Fruit fly (Drosophila melanogaster) whole organism, embryonic: ENCODE measurements around the gene Tasp1.
A peak's percentile ranks its signal among the peaks of the same experiment; 100 is the strongest.

Source experiments
- CG10147 ChIP-seq: fragments of 200-800 bp; sonication (Bioruptor generic); optimal IDR thresholded peaks from 2 replicates; lab custom pipeline; 2019; ENCODE audit warnings: missing biosample characterization, mild to moderate bottlenecking, missing genetic modification characterization, moderate library complexity
- CG10267 ChIP-seq: fragments of 200-800 bp; sonication (Bioruptor generic); optimal IDR thresholded peaks from 2 replicates; lab custom pipeline; 2018; ENCODE audit warnings: missing biosample characterization, mild to moderate bottlenecking, missing genetic modification characterization, moderate library complexity
- CG11398 ChIP-seq: fragments of 200-800 bp; sonication (Bioruptor generic); optimal IDR thresholded peaks from 2 replicates; lab custom pipeline; 2016; ENCODE audit warnings: missing biosample characterization, missing genetic modification characterization
- CG12155 ChIP-seq: fragments of 200-800 bp; sonication (Bioruptor generic); optimal IDR thresholded peaks from 3 replicates; lab custom pipeline; 2016; ENCODE audit warnings: missing biosample characterization, missing genetic modification characterization
- CG12299 ChIP-seq: fragments of 200-800 bp; sonication (Bioruptor generic); optimal IDR thresholded peaks from 2 replicates; lab custom pipeline; 2018; ENCODE audit warnings: missing biosample characterization, mild to moderate bottlenecking, missing genetic modification characterization
- CG12769 ChIP-seq: fragments of 200-800 bp; sonication (Bioruptor generic); optimal IDR thresholded peaks from 2 replicates; lab custom pipeline; 2019; ENCODE audit warnings: missing biosample characterization, mild to moderate bottlenecking, missing genetic modification characterization, moderate library complexity
- CG13287 ChIP-seq: fragments of 200-800 bp; sonication (Bioruptor generic); IDR thresholded peaks from 2 replicates; pipeline ENCODE4 v1.3.6; 2022; ENCODE audit warnings: missing biosample characterization, missing genetic modification characterization; ENCODE audit not compliant: partially characterized antibody
- CG14050 ChIP-seq: fragments of 200-800 bp; sonication (Bioruptor generic); IDR thresholded peaks from 3 replicates; pipeline ENCODE4 v1.3.6; 2022; ENCODE audit warnings: missing biosample characterization, missing genetic modification characterization
- CG15073 ChIP-seq: fragments of 200-800 bp; sonication (Bioruptor generic); optimal IDR thresholded peaks from 2 replicates; lab custom pipeline; 2016; ENCODE audit warnings: missing biosample characterization, missing genetic modification characterization
- CG17361 ChIP-seq: fragments of 200-800 bp; sonication (Bioruptor generic); IDR thresholded peaks from 3 replicates; pipeline ENCODE4 v1.3.6; 2022; ENCODE audit warnings: missing biosample characterization, missing genetic modification characterization
- CG18011 ChIP-seq: fragments of 200-800 bp; sonication (Bioruptor generic); optimal IDR thresholded peaks from 2 replicates; lab custom pipeline; 2017; ENCODE audit warnings: missing biosample characterization, missing genetic modification characterization, mild to moderate bottlenecking, moderate library complexity, missing genotype
- CG18764 ChIP-seq: fragments of 200-800 bp; sonication (Bioruptor generic); optimal IDR thresholded peaks from 3 replicates; lab custom pipeline; 2016; ENCODE audit warnings: missing biosample characterization, missing genetic modification characterization
- CG2116 ChIP-seq: fragments of 200-800 bp; sonication (Bioruptor generic); optimal IDR thresholded peaks from 3 replicates; lab custom pipeline; 2018; ENCODE audit warnings: missing biosample characterization, mild to moderate bottlenecking, missing genetic modification characterization
- CG2678 ChIP-seq: fragments of 200-800 bp; sonication (Bioruptor generic); optimal IDR thresholded peaks from 3 replicates; lab custom pipeline; 2019; ENCODE audit warnings: missing biosample characterization, mild to moderate bottlenecking, missing genetic modification characterization, moderate library complexity
- CG30431 ChIP-seq: fragments of 200-800 bp; sonication (Bioruptor generic); optimal IDR thresholded peaks from 2 replicates; lab custom pipeline; 2017; ENCODE audit warnings: missing biosample characterization, missing genetic modification characterization
- CG31365 ChIP-seq: fragments of 200-800 bp; sonication (Bioruptor generic); optimal IDR thresholded peaks from 2 replicates; lab custom pipeline; 2018; ENCODE audit warnings: missing biosample characterization, mild to moderate bottlenecking, missing genetic modification characterization
- CG34224 ChIP-seq: fragments of 200-800 bp; sonication (Bioruptor generic); IDR thresholded peaks from 3 replicates; pipeline ENCODE4 v1.3.6; 2022; ENCODE audit warnings: missing biosample characterization, missing genetic modification characterization; ENCODE audit not compliant: partially characterized antibody
- CG3995 ChIP-seq: fragments of 200-800 bp; sonication (Bioruptor generic); optimal IDR thresholded peaks from 3 replicates; lab custom pipeline; 2016; ENCODE audit warnings: missing biosample characterization, missing genetic modification characterization
- CG42726 ChIP-seq: fragments of 200-800 bp; sonication (Bioruptor generic); IDR thresholded peaks from 2 replicates; pipeline ENCODE4 v1.3.6; 2022; ENCODE audit warnings: missing biosample characterization, missing genetic modification characterization; ENCODE audit not compliant: partially characterized antibody
- CG4328 ChIP-seq: fragments of 200-800 bp; sonication (Bioruptor generic); optimal IDR thresholded peaks from 3 replicates; lab custom pipeline; 2017; ENCODE audit warnings: missing biosample characterization, missing genetic modification reagents, missing genetic modification characterization
- CG4424 ChIP-seq: fragments of 200-800 bp; sonication (Bioruptor generic); optimal IDR thresholded peaks from 3 replicates; lab custom pipeline; 2016; ENCODE audit warnings: missing biosample characterization, missing genetic modification characterization
- CG5245 ChIP-seq: fragments of 200-800 bp; sonication (Bioruptor generic); optimal IDR thresholded peaks from 3 replicates; lab custom pipeline; 2016; ENCODE audit warnings: missing biosample characterization, missing genetic modification characterization
- CG7271 ChIP-seq: fragments of 200-800 bp; sonication (Bioruptor generic); optimal IDR thresholded peaks from 2 replicates; lab custom pipeline; 2018; ENCODE audit warnings: missing biosample characterization, mild to moderate bottlenecking, missing genetic modification characterization, moderate library complexity
- CG8089 ChIP-seq: fragments of 200-800 bp; sonication (Bioruptor generic); optimal IDR thresholded peaks from 3 replicates; lab custom pipeline; 2016; ENCODE audit warnings: missing biosample characterization, missing genetic modification characterization
- CG9215 ChIP-seq: fragments of 200-800 bp; sonication (Bioruptor generic); IDR thresholded peaks from 2 replicates; pipeline ENCODE4 v1.3.6; 2022; ENCODE audit warnings: missing biosample characterization, missing genetic modification characterization
- CG9797 ChIP-seq: fragments of 200-800 bp; sonication (Bioruptor generic); optimal IDR thresholded peaks from 3 replicates; lab custom pipeline; 2018; ENCODE audit warnings: missing biosample characterization, mild to moderate bottlenecking, missing genetic modification characterization
- Doc2 ChIP-seq: fragments of 200-800 bp; sonication (Bioruptor generic); IDR thresholded peaks from 2 replicates; pipeline ENCODE4 v1.3.6; 2022; ENCODE audit warnings: missing biosample characterization, missing genetic modification characterization
- HLH3B ChIP-seq: fragments of 200-800 bp; sonication (Bioruptor generic); IDR thresholded peaks from 2 replicates; pipeline ENCODE4 v1.3.6; 2022; ENCODE audit warnings: missing biosample characterization, missing genetic modification characterization
- Med ChIP-seq: fragments of 200-800 bp; sonication (Bioruptor generic); peaks from one replicate; lab custom pipeline; 2016; ENCODE audit warnings: missing biosample characterization, missing genetic modification characterization, mild to moderate bottlenecking, inconsistent platforms, moderate library complexity
- NK7.1 ChIP-seq: fragments of 200-800 bp; sonication (Bioruptor generic); optimal IDR thresholded peaks from 3 replicates; lab custom pipeline; 2016; ENCODE audit warnings: missing biosample characterization, missing genetic modification characterization
- Pdp1 ChIP-seq, 2 experiments: fragments of 200-800 bp; sonication (Bioruptor generic); optimal IDR thresholded peaks; 3 replicates each; lab custom pipeline; 2016; ENCODE audit warnings: missing biosample characterization in 2 of 2, missing genetic modification characterization in 2 of 2, mild to moderate bottlenecking in 1 of 2, moderate library complexity in 1 of 2
- Ravus ChIP-seq: fragments of 200-800 bp; sonication (Bioruptor generic); IDR thresholded peaks from 2 replicates; pipeline ENCODE4 v1.3.6; 2022; ENCODE audit warnings: missing biosample characterization, missing genetic modification characterization
- Six4 ChIP-seq: fragments of 200-800 bp; sonication (Bioruptor generic); optimal IDR thresholded peaks from 2 replicates; lab custom pipeline; 2016; ENCODE audit warnings: missing biosample characterization, missing genetic modification characterization
- Ssrp ChIP-seq: fragments of 200-800 bp; sonication (Bioruptor generic); optimal IDR thresholded peaks from 2 replicates; lab custom pipeline; 2018; ENCODE audit warnings: missing biosample characterization, mild to moderate bottlenecking, missing genetic modification characterization, moderate library complexity
- Stat92E ChIP-seq, 3 experiments: fragments of >200 bp in 2 of 3; fragments of 200-800 bp in 1 of 3; sonication (Bioruptor generic) in 1 of 3; optimal IDR thresholded peaks; 2 replicates each; lab custom pipeline; 2017 to 2019; ENCODE audit warnings: missing biosample characterization in 3 of 3, missing genetic modification characterization in 3 of 3, mild to moderate bottlenecking in 1 of 3, moderate library complexity in 1 of 3
- ara ChIP-seq: fragments of 200-800 bp; sonication (Bioruptor generic); IDR thresholded peaks from 2 replicates; pipeline ENCODE4 v1.3.6; 2022; ENCODE audit warnings: missing biosample characterization, missing genetic modification characterization
- chif ChIP-seq, 2 experiments: fragments of 200-800 bp; sonication (Bioruptor generic); optimal IDR thresholded peaks; 3 replicates each; lab custom pipeline; 2016; ENCODE audit warnings: missing biosample characterization in 2 of 2, missing genetic modification characterization in 2 of 2
- disco-r ChIP-seq: fragments of 200-800 bp; sonication (Bioruptor generic); optimal IDR thresholded peaks from 2 replicates; lab custom pipeline; 2016; ENCODE audit warnings: missing biosample characterization, missing genetic modification characterization
- fd64A ChIP-seq: fragments of 200-800 bp; sonication (Bioruptor generic); optimal IDR thresholded peaks from 3 replicates; lab custom pipeline; 2018; ENCODE audit warnings: missing biosample characterization, mild to moderate bottlenecking, missing genetic modification characterization
- grau ChIP-seq: fragments of 200-800 bp; optimal IDR thresholded peaks from 3 replicates; lab custom pipeline; 2019; ENCODE audit warnings: missing biosample characterization, mild to moderate bottlenecking, missing genetic modification characterization, moderate library complexity
- ind ChIP-seq: fragments of 200-800 bp; sonication (Bioruptor generic); optimal IDR thresholded peaks from 3 replicates; lab custom pipeline; 2016; ENCODE audit warnings: missing biosample characterization, missing genetic modification characterization
- insv ChIP-seq, 2 experiments: fragments of 200-800 bp; sonication (Bioruptor generic); optimal IDR thresholded peaks; 3 replicates each; lab custom pipeline; 2016 to 2018; ENCODE audit warnings: missing biosample characterization in 2 of 2, missing genetic modification characterization in 2 of 2
- lov ChIP-seq, 2 experiments: fragments of 200-800 bp in 1 of 2; fragments of >200 bp in 1 of 2; sonication (Bioruptor generic) in 1 of 2; IDR thresholded peaks in 1 of 2; optimal IDR thresholded peaks in 1 of 2; 2 replicates in 1 of 2; 3 replicates in 1 of 2; pipeline versions ENCODE4 v1.3.6 to Lab custom; 2017 to 2022; ENCODE audit warnings: missing biosample characterization in 1 of 2, missing genetic modification characterization in 1 of 2
- phol ChIP-seq: fragments of 200-800 bp; sonication (Bioruptor generic); optimal IDR thresholded peaks from 3 replicates; lab custom pipeline; 2018; ENCODE audit warnings: missing biosample characterization, mild to moderate bottlenecking, missing genetic modification characterization, moderate library complexity
- pita ChIP-seq: fragments of 200-800 bp; sonication (Bioruptor generic); optimal IDR thresholded peaks from 2 replicates; lab custom pipeline; 2017; ENCODE audit warnings: missing biosample characterization, mild to moderate bottlenecking, missing genetic modification characterization
- prd ChIP-seq, 3 experiments: fragments of >200 bp in 2 of 3; fragments of 200-800 bp in 1 of 3; sonication (Bioruptor generic) in 1 of 3; optimal IDR thresholded peaks in 2 of 3; IDR thresholded peaks in 1 of 3; 2 replicates in 2 of 3; 3 replicates in 1 of 3; pipeline versions ENCODE4 v1.3.6 to Lab custom; 2017 to 2022; ENCODE audit warnings: missing biosample characterization in 1 of 3, missing genetic modification characterization in 1 of 3
- rib ChIP-seq: fragments of 200-800 bp; sonication (Bioruptor generic); IDR thresholded peaks from 2 replicates; pipeline ENCODE4 v1.3.6; 2022; ENCODE audit warnings: missing biosample characterization, missing genetic modification characterization
- slou ChIP-seq: fragments of 200-800 bp; sonication (Bioruptor generic); optimal IDR thresholded peaks from 3 replicates; lab custom pipeline; 2016; ENCODE audit warnings: missing biosample characterization, missing genetic modification characterization
- sna ChIP-seq: fragments of 200-800 bp; sonication (Bioruptor generic); IDR thresholded peaks from 2 replicates; pipeline ENCODE4 v1.3.6; 2022; ENCODE audit warnings: missing biosample characterization, missing genetic modification characterization; ENCODE audit not compliant: partially characterized antibody
- vvl ChIP-seq: fragments of 200-800 bp; sonication (Bioruptor generic); IDR thresholded peaks from 2 replicates; pipeline ENCODE4 v1.3.6; 2022; ENCODE audit warnings: missing biosample characterization, missing genetic modification characterization

Tasp1 gene

dm6 chr3L:16050887-16051258 lies 36.5 kb downstream of the Tasp1 start, which contains the start of gene Diap1 (continued):
- TF ChIP-seq HLH3B (GFP tag; lab: Robert Waterston, UW) (no peak), Pdp1 (GFP tag; optimal IDR thresholded peaks at IDR 0.05; lab: Kevin White, UChicago) (peak in 1 of 2 experiments; percentile 17), CG2678 (tag; lab: Kevin White, UChicago) (no peak), CG15073 (GFP tag; lab: Kevin White, UChicago) (no peak), CG12769 (tag; lab: Kevin White, UChicago) (no peak), CG4424 (no peak), disco-r (no peak), Med (GFP tag; lab: Kevin White, UChicago) (peak; percentile 84), CG8089 (GFP tag; lab: Kevin White, UChicago) (no peak), chif (GFP tag; optimal IDR thresholded peaks at IDR 0.05; lab: Kevin White, UChicago) (peak in 1 of 2 experiments; percentile 10), sna (peak; percentile 91), lov (optimal IDR thresholded peaks at IDR 0.05; lab: Kevin White, UChicago) (no peak), lov (GFP tag; IDR thresholded peaks at IDR 0.05; lab: Robert Waterston, UW) (no peak), fd64A (GFP tag; lab: Kevin White, UChicago) (no peak), CG10267 (tag; lab: Kevin White, UChicago) (peak; percentile 59), Doc2 (GFP tag; lab: Robert Waterston, UW) (no peak), grau (tag; lab: Kevin White, UChicago) (no peak), insv (GFP tag; optimal IDR thresholded peaks at IDR 0.05; lab: Kevin White, UChicago) (no peak), CG12299 (tag; lab: Kevin White, UChicago) (no peak), ind (no peak), rib (GFP tag; lab: Robert Waterston, UW) (no peak), CG13287 (GFP tag; lab: Robert Waterston, UW) (peak; percentile 94), Stat92E (GFP tag; optimal IDR thresholded peaks at IDR 0.05; lab: Kevin White, UChicago) (peak in 1 of 3 experiments; percentile 72), CG17361 (GFP tag; lab: Robert Waterston, UW) (no peak), CG30431 (GFP tag; lab: Kevin White, UChicago) (no peak), CG14050 (no peak), CG18011 (GFP tag; lab: Kevin White, UChicago) (no peak), Ravus (GFP tag; lab: Robert Waterston, UW) (no peak), CG34224 (GFP tag; lab: Robert Waterston, UW) (peak; percentile 80), Six4 (GFP tag; lab: Kevin White, UChicago) (no peak), slou (no peak), CG10147 (no peak), CG7271 (tag; lab: Kevin White, UChicago) (no peak), CG2116 (GFP tag; lab: Kevin White, UChicago) (peak; percentile 95), CG4328 (GFP tag; lab: Kevin White, UChicago) (no peak), phol (tag; lab: Kevin White, UChicago) (peak; percentile 40), pita (GFP tag; lab: Kevin White, UChicago) (peak; percentile 87), prd (optimal IDR thresholded peaks at IDR 0.05; lab: Kevin White, UChicago) (no peak), prd (GFP tag; IDR thresholded peaks at IDR 0.05; lab: Robert Waterston, UW) (0 out of 3 replicates have a peak, but pooled peaks have one; percentile 17), Ssrp (tag; lab: Kevin White, UChicago) (no peak), CG12155 (GFP tag; lab: Kevin White, UChicago) (no peak), CG3995 (GFP tag; lab: Kevin White, UChicago) (no peak), ara (GFP tag; lab: Robert Waterston, UW) (no peak), CG18764 (GFP tag; lab: Kevin White, UChicago) (no peak), CG42726 (GFP tag; lab: Robert Waterston, UW) (peak; percentile 91), CG11398 (GFP tag; lab: Kevin White, UChicago) (no peak), NK7.1 (GFP tag; lab: Kevin White, UChicago) (no peak), CG9797 (GFP tag; lab: Kevin White, UChicago) (peak; percentile 62), CG5245 (GFP tag; lab: Kevin White, UChicago) (no peak), CG31365 (tag; lab: Kevin White, UChicago) (no peak), CG9215 (peak; percentile 21; the same call in 1 of the 2 replicates), vvl (GFP tag; lab: Robert Waterston, UW) (peak; percentile 76)
